Worm (Caenorhabditis elegans): ENCODE data around the gene nhr-128.

DNA sequence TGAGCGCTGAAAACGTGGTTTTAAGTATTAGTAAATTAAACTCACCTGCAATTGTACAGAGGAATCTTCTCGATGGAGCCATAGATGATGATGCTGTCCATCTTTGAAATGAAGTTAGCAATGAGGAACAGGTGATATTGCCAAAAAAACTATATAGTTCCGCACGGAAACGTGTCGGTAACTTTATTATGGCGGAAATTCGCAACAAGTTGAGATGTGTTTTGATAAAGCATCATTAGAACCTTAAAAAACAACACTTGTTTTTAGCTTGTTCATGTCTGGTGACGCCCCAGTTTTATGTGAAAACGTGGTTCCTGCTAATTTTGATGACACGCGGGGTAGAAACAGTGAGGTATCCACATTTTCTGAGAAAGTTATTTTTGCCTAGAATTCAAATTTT lies 15.7 kb upstream of the nhr-128 start, which contains the start of gene srt-40:
- no peak for TF ChIP-seq klf-2 (GFP tag; conservative IDR thresholded peaks at IDR 0.05)
- TF ChIP-seq ref-1 (GFP tag; conservative IDR thresholded peaks at IDR 0.05) = no peak
- no peak for TF ChIP-seq flt-1 (GFP tag; IDR thresholded peaks at IDR 0.05)

Data from whole organism, midembryonic.